Worm (Caenorhabditis elegans): ENCODE results near the gene bas-1.

Gene bas-1

DNA sequence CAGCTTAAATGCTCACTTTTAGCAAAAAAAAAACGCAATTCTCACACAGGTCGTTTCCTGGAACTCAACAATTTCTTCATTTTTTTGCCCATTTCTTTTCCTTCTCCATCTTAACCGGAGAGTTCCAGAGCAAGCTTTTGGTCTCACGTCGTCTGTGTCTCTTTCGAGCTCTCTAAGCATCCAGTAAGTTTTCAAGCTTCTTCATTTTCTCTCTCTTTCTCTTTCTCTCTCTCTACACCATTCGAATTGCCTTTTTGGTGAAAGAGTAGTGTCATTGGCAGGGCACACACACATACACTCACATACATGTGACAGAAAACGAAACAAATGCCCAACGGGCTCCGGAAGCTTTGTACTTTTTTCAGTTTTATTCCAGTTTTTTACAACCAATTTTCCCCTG, 27.8 kb downstream of the bas-1 start (continued):
- peak; percentile 71 for TF ChIP-seq hlh-30 (tag; optimal IDR thresholded peaks at IDR 0.05; ENCODE audit: insufficient read depth)
- TF ChIP-seq pha-4 (GFP tag; IDR thresholded peaks at IDR 0.05): no peak
- no peak for TF ChIP-seq pha-4 (tag; optimal IDR thresholded peaks at IDR 0.05)

DNA sequence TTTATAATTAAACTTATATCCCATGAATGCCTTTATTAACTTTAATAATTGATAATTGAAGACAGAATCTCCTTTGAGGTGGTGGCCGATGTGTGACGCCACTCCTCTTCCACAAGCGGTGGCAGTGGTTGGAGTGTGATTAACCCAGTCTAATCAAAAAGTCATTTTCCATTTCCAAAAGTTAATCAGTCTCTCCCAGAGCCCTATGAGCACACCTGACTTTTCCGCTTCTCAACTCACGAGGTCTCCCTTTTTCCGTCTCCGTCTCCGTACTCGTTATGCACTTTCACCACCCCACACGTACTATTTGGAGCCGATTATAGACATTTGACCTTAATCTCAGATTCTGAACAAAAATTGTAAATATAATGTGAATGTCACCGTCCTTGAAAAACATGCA, 30.6 kb downstream of the bas-1 start:
- TF ChIP-seq nhr-6 (tag; optimal IDR thresholded peaks at IDR 0.05) (no peak), unc-62 (GFP tag; optimal IDR thresholded peaks at IDR 0.05 in 1 of 2) (peak in 1 of 2 experiments; percentile 70), unc-62 (tag; optimal IDR thresholded peaks at IDR 0.05) (no peak), attf-4 (tag; optimal IDR thresholded peaks at IDR 0.05) (no peak), hlh-30 (tag; optimal IDR thresholded peaks at IDR 0.05; ENCODE audit: insufficient read depth) (peak; percentile 45)

DNA sequence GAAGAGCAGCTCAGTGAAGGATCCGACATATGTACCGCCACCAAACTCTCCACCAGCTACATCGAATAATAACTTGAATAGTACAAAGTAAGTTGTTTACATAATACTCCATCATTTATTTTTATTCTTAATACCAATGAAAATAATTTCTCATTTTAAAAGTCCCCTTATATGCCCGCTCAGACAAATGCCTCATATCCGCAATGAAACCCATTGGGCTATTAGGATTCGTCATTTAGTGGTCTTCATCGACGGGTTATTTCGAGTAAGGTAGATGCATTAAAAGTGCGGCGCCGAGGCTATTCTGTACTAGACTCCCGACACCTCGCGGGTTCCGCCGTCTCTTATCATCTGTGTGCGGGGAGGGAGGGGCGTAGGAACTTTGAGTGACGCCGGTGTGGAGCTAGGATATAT, 41.6 kb downstream of the bas-1 start:
- TF ChIP-seq pha-4 (GFP tag; IDR thresholded peaks at IDR 0.05) (no peak; the same call in 1 of the 2 replicates), pha-4 (tag; optimal IDR thresholded peaks at IDR 0.05) (no peak), ces-1 (GFP tag; optimal IDR thresholded peaks at IDR 0.05) (no peak), hlh-30 (tag; optimal IDR thresholded peaks at IDR 0.05; ENCODE audit: insufficient read depth) (peak; percentile 27), mdt-29 (GFP tag; IDR thresholded peaks at IDR 0.05) (no peak), dpl-1 (GFP tag; optimal IDR thresholded peaks at IDR 0.05) (peak; percentile 21), aly-2 (tag; optimal IDR thresholded peaks at IDR 0.05) (no peak), ctbp-1 (GFP tag; IDR thresholded peaks at IDR 0.05) (0 out of 2 replicates have a peak, but pooled peaks have one; percentile 16), daf-12 (tag; optimal IDR thresholded peaks at IDR 0.05) (no peak), lin-38 (GFP tag; IDR thresholded peaks at IDR 0.05) (peak; percentile 88), nhr-42 (GFP tag; IDR thresholded peaks at IDR 0.05) (0 out of 2 replicates have a peak, but pooled peaks have one; percentile 30), T20F7.1 (GFP tag; optimal IDR thresholded peaks at IDR 0.05) (no peak), mes-2 (tag; optimal IDR thresholded peaks at IDR 0.05; ENCODE audit: poor library complexity, severe bottlenecking) (peak; percentile 76), Y48G9A.11 (GFP tag; IDR thresholded peaks at IDR 0.05) (peak; percentile 57), zfp-3 (GFP tag; conservative IDR thresholded peaks at IDR 0.05) (no peak), ztf-7 (tag; optimal IDR thresholded peaks at IDR 0.05) (no peak), zip-11 (GFP tag; IDR thresholded peaks at IDR 0.05) (no peak), ama-1 (optimal IDR thresholded peaks at IDR 0.05) (peak; percentile 88), nhr-10 (tag; optimal IDR thresholded peaks at IDR 0.05) (no peak), zfp-2 (tag; optimal IDR thresholded peaks at IDR 0.05) (no peak), nhr-28 (tag; optimal IDR thresholded peaks at IDR 0.05) (no peak), egl-43 (GFP tag; IDR thresholded peaks at IDR 0.05) (no peak; the same call in 1 of the 2 replicates), snpc-4 (tag; optimal IDR thresholded peaks at IDR 0.05) (peak; percentile 84), nhr-111 (GFP tag; optimal IDR thresholded peaks at IDR 0.05) (no peak), unc-130 (GFP tag; optimal IDR thresholded peaks at IDR 0.05) (peak; percentile 64), D1046.2 (GFP tag; IDR thresholded peaks at IDR 0.05) (no peak), jun-1 (tag; optimal IDR thresholded peaks at IDR 0.05) (no peak), php-3 (GFP tag; IDR thresholded peaks at IDR 0.05) (peak; percentile 67), lin-29 (GFP tag; IDR thresholded peaks at IDR 0.05) (no peak), tag-97 (GFP tag; IDR thresholded peaks at IDR 0.05) (no peak), F26F4.8 (GFP tag; conservative IDR thresholded peaks at IDR 0.05) (no peak), zag-1 (tag; optimal IDR thresholded peaks at IDR 0.05) (no peak), dve-1 (tag; optimal IDR thresholded peaks at IDR 0.05; ENCODE audit: insufficient read depth) (peak; percentile 60), unc-62 (GFP tag; optimal IDR thresholded peaks at IDR 0.05 in 1 of 2) (no peak), unc-62 (tag; optimal IDR thresholded peaks at IDR 0.05) (no peak), unc-39 (tag; optimal IDR thresholded peaks at IDR 0.05) (no peak), dmd-9 (GFP tag; IDR thresholded peaks at IDR 0.05) (no peak; the same call in 1 of the 2 replicates), nhr-6 (tag; optimal IDR thresholded peaks at IDR 0.05) (no peak), lin-15B (tag; optimal IDR thresholded peaks at IDR 0.05) (no peak), fkh-10 (GFP tag; optimal IDR thresholded peaks at IDR 0.05) (no peak), lsy-2 (tag; optimal IDR thresholded peaks at IDR 0.05) (peak in 1 of 2 experiments; percentile 46), sdz-12 (GFP tag; optimal IDR thresholded peaks at IDR 0.05) (no peak), set-16 (GFP tag; IDR thresholded peaks at IDR 0.05) (peak; percentile 20; the same call in 1 of the 2 replicates), lir-3 (tag; optimal IDR thresholded peaks at IDR 0.05) (no peak), R02D3.7 (tag; optimal IDR thresholded peaks at IDR 0.05) (no peak), vab-7 (GFP tag; IDR thresholded peaks at IDR 0.05) (peak; percentile 50; the same call in 1 of the 2 replicates)
